Worm (Caenorhabditis elegans) whole organism, mixed stage, embryonic: ENCODE data around the gene btbd-10.

Source experiments
- M03D4.4 ChIP-seq: sonication (generic microtip); optimal IDR thresholded peaks from 2 replicates; lab custom pipeline; 2017; ENCODE audit warnings: mild to moderate bottlenecking, missing genetic modification characterization, missing compliant biosample characterization
- bed-3 ChIP-seq: fragments of 200-800 bp; sonication (Bioruptor generic); optimal IDR thresholded peaks from 3 replicates; lab custom pipeline; 2018; ENCODE audit warnings: mild to moderate bottlenecking, missing genetic modification characterization, moderate library complexity, missing compliant biosample characterization
- blmp-1 ChIP-seq: fragments of 150-350 bp; optimal IDR thresholded peaks from 2 replicates; lab custom pipeline; 2014; ENCODE audit warnings: missing biosample characterization, missing genetic modification characterization
- ceh-39 ChIP-seq: fragments of 150-350 bp; optimal IDR thresholded peaks from 2 replicates; lab custom pipeline; 2014; ENCODE audit warnings: missing biosample characterization, missing genetic modification characterization
- ceh-83 ChIP-seq: fragments of 200-800 bp; sonication (Bioruptor generic); optimal IDR thresholded peaks from 2 replicates; lab custom pipeline; 2018; ENCODE audit warnings: mild to moderate bottlenecking, missing genetic modification characterization, missing compliant biosample characterization
- ces-1 ChIP-seq: fragments of 150-350 bp; optimal IDR thresholded peaks from 2 replicates; lab custom pipeline; 2014; ENCODE audit warnings: missing biosample characterization, missing genetic modification reagents, missing genetic modification characterization
- cnd-1 ChIP-seq: fragments of 200-800 bp; sonication (Bioruptor generic); optimal IDR thresholded peaks from 2 replicates; lab custom pipeline; 2018; ENCODE audit warnings: mild to moderate bottlenecking, missing genetic modification characterization, missing compliant biosample characterization
- drap-1 ChIP-seq: fragments of 200-800 bp; sonication (Bioruptor generic); optimal IDR thresholded peaks from 3 replicates; lab custom pipeline; 2018; ENCODE audit warnings: mild to moderate bottlenecking, missing genetic modification characterization, missing compliant biosample characterization
- elt-1 ChIP-seq: sonication (generic microtip); optimal IDR thresholded peaks from 2 replicates; lab custom pipeline; 2017; ENCODE audit warnings: missing genetic modification characterization, mild to moderate bottlenecking, missing compliant biosample characterization, antibody characterized with exemption, moderate library complexity, borderline replicate concordance; ENCODE audit not compliant: insufficient read depth
- elt-3 ChIP-seq: fragments of 150-350 bp; optimal IDR thresholded peaks from 2 replicates; lab custom pipeline; 2014; ENCODE audit warnings: missing biosample characterization, missing genetic modification characterization
- flh-1 ChIP-seq: fragments of 200-800 bp; sonication (Bioruptor generic); optimal IDR thresholded peaks from 2 replicates; lab custom pipeline; 2018; ENCODE audit warnings: mild to moderate bottlenecking, missing genetic modification characterization, moderate library complexity, missing compliant biosample characterization
- hlh-1 ChIP-seq: fragments of 150-350 bp; optimal IDR thresholded peaks from 2 replicates; lab custom pipeline; 2014; ENCODE audit warnings: missing biosample characterization, missing genetic modification reagents, missing genetic modification characterization
- lin-13 ChIP-seq: fragments of 150-350 bp; optimal IDR thresholded peaks from 2 replicates; lab custom pipeline; 2014; ENCODE audit warnings: missing biosample characterization, missing genetic modification characterization
- lin-32 ChIP-seq: fragments of 200-800 bp; sonication (Bioruptor generic); optimal IDR thresholded peaks from 2 replicates; lab custom pipeline; 2018; ENCODE audit warnings: mild to moderate bottlenecking, missing genetic modification characterization, missing compliant biosample characterization
- lsy-2 ChIP-seq: fragments of 150-350 bp; optimal IDR thresholded peaks from 2 replicates; lab custom pipeline; 2014; ENCODE audit warnings: missing biosample characterization, missing genetic modification characterization
- mab-5 ChIP-seq: fragments of 150-350 bp; optimal IDR thresholded peaks from 2 replicates; lab custom pipeline; 2014; ENCODE audit warnings: missing biosample characterization, missing genetic modification characterization
- mep-1 ChIP-seq: fragments of 150-350 bp; optimal IDR thresholded peaks from 2 replicates; lab custom pipeline; 2017; ENCODE audit warnings: missing biosample characterization, missing genetic modification reagents, missing genetic modification characterization, inconsistent platforms
- mls-2 ChIP-seq: sonication (generic microtip); optimal IDR thresholded peaks from 2 replicates; lab custom pipeline; 2016; ENCODE audit warnings: mild to moderate bottlenecking, missing genetic modification characterization, moderate library complexity, missing compliant biosample characterization
- nhr-12 ChIP-seq: fragments of 150-350 bp; optimal IDR thresholded peaks from 2 replicates; lab custom pipeline; 2014; ENCODE audit warnings: missing biosample characterization, missing genetic modification characterization
- nhr-237 ChIP-seq: fragments of 150-350 bp; optimal IDR thresholded peaks from 2 replicates; lab custom pipeline; 2014; ENCODE audit warnings: missing biosample characterization, missing genetic modification characterization
- nhr-28 ChIP-seq: fragments of 150-350 bp; optimal IDR thresholded peaks from 2 replicates; lab custom pipeline; 2014; ENCODE audit warnings: missing biosample characterization, missing genetic modification characterization
- nhr-76 ChIP-seq: sonication (generic microtip); optimal IDR thresholded peaks from 2 replicates; lab custom pipeline; 2017; ENCODE audit warnings: missing biosample characterization, missing genetic modification characterization
- pha-4 ChIP-seq: fragments of 150-350 bp; optimal IDR thresholded peaks from 2 replicates; lab custom pipeline; 2018; ENCODE audit warnings: missing biosample characterization, missing genetic modification reagents, missing genetic modification characterization
- snpc-4 ChIP-seq: fragments of 150-350 bp; optimal IDR thresholded peaks from 2 replicates; lab custom pipeline; 2014; ENCODE audit warnings: missing biosample characterization, missing genetic modification characterization
- sptf-1 ChIP-seq: sonication (generic microtip); optimal IDR thresholded peaks from 2 replicates; lab custom pipeline; 2017; ENCODE audit warnings: mild to moderate bottlenecking, missing genetic modification characterization, moderate library complexity, missing compliant biosample characterization
- tbx-8 ChIP-seq: fragments of 200-800 bp; sonication (Bioruptor generic); optimal IDR thresholded peaks from 2 replicates; lab custom pipeline; 2018; ENCODE audit warnings: mild to moderate bottlenecking, missing genetic modification characterization, moderate library complexity, missing compliant biosample characterization
- unc-120 ChIP-seq: sonication (generic microtip); optimal IDR thresholded peaks from 2 replicates; lab custom pipeline; 2017; ENCODE audit warnings: missing genetic modification characterization, missing compliant biosample characterization; ENCODE audit not compliant: poor library complexity, severe bottlenecking
- unc-39 ChIP-seq: fragments of 150-350 bp; optimal IDR thresholded peaks from 2 replicates; lab custom pipeline; 2014; ENCODE audit warnings: missing biosample characterization, missing genetic modification characterization
- unc-62 ChIP-seq: fragments of 150-350 bp; optimal IDR thresholded peaks from 2 replicates; lab custom pipeline; 2014; ENCODE audit warnings: missing biosample characterization, missing genetic modification reagents, missing genetic modification characterization
- zip-8 ChIP-seq: fragments of 150-350 bp; optimal IDR thresholded peaks from 2 replicates; lab custom pipeline; 2014; ENCODE audit warnings: missing biosample characterization, missing genetic modification characterization
- ztf-11 ChIP-seq: fragments of 150-350 bp; optimal IDR thresholded peaks from 2 replicates; lab custom pipeline; 2014; ENCODE audit warnings: missing biosample characterization, missing genetic modification characterization

The btbd-10 gene

DNA sequence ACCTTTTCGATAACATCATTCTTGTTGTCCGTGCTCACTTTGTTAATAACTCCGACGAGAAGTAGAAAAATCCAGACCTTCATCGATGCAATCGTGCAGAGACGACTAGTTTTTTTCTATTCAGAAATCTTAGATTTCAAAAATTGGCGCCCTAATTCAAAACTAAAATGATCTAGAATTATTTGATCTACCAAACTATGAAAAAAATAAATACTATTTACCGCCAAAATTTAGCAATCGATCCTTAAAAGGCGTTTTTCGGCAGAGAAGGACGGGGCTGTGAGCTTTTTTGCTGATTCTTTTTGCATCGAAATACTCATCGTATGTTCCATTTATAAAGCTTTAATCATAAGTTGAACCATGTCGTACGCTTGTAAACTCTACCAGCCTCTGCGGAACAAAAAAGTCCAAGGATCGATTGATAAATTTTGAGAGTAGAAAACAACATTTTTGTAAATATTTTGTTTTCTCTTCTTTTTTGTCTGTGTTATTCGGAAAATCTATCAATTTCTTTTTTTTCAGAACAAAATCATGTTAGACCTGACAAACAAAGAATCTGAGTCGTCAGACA, 44.7 kb downstream of the btbd-10 start, which contains the start of the genes try-1 and zyg-12:
Gene try-1 (minus strand): TSS at position 148 of the 571 bp plus-strand sequence.
Gene zyg-12 (plus strand): TSS at position 521 of the 571 bp plus-strand sequence.
- TF ChIP-seq mls-2 (no peak), elt-1 (tag; lab: Kevin White, UChicago) (no peak), nhr-12 (no peak), pha-4 (no peak), lin-32 (GFP tag; lab: Kevin White, UChicago) (no peak), flh-1 (GFP tag; lab: Kevin White, UChicago) (no peak), zip-8 (tag; lab: Kevin White, UChicago) (no peak), drap-1 (GFP tag; lab: Kevin White, UChicago) (no peak), cnd-1 (tag; lab: Kevin White, UChicago) (no peak), lin-13 (tag; lab: Kevin White, UChicago) (no peak)
- TF ChIP-seq, all 35 proteins: peak for 0

DNA sequence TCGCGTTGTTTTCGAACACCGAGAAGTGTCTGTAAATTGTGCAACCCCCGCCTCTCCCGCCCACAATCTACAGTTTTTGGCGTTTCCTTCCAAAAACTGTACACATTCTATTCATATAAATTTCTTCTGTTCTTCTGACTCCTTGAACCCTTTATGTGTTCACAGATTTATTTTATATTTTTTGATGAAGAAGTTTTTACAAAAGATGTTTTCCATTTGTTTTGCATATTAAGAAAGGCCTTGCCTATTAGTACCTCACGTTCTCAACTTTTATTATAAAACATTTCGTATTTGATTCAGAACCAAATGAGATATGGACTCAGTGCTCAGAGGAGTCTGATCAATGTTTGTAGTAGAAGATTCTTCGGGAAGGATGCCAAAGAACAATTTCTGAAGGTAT, 48.5 kb downstream of the btbd-10 start, which contains the start of gene ndx-3:
Gene ndx-3 (plus strand): TSS at position 301 of the 400 bp plus-strand sequence.
- no peak for TF ChIP-seq nhr-12
- TF ChIP-seq M03D4.4, result no peak
- TF ChIP-seq sptf-1 (tag; lab: Kevin White, UChicago), result no peak
- TF ChIP-seq mab-5, result no peak
- no peak for TF ChIP-seq mls-2
- no peak for TF ChIP-seq hlh-1 (tag; lab: Kevin White, UChicago)
- no peak for TF ChIP-seq drap-1 (GFP tag; lab: Kevin White, UChicago)
- TF ChIP-seq bed-3 (GFP tag; lab: Kevin White, UChicago), result no peak
- no peak for TF ChIP-seq unc-62 (GFP tag; lab: Kevin White, UChicago)
- no peak for TF ChIP-seq snpc-4 (tag; lab: Kevin White, UChicago)
- no peak for TF ChIP-seq nhr-76 (tag; lab: Kevin White, UChicago)
- no peak for TF ChIP-seq cnd-1 (tag; lab: Kevin White, UChicago)
- TF ChIP-seq elt-1 (tag; lab: Kevin White, UChicago), result no peak
- no peak for TF ChIP-seq ceh-39
- no peak for TF ChIP-seq lsy-2 (tag; lab: Kevin White, UChicago)

DNA sequence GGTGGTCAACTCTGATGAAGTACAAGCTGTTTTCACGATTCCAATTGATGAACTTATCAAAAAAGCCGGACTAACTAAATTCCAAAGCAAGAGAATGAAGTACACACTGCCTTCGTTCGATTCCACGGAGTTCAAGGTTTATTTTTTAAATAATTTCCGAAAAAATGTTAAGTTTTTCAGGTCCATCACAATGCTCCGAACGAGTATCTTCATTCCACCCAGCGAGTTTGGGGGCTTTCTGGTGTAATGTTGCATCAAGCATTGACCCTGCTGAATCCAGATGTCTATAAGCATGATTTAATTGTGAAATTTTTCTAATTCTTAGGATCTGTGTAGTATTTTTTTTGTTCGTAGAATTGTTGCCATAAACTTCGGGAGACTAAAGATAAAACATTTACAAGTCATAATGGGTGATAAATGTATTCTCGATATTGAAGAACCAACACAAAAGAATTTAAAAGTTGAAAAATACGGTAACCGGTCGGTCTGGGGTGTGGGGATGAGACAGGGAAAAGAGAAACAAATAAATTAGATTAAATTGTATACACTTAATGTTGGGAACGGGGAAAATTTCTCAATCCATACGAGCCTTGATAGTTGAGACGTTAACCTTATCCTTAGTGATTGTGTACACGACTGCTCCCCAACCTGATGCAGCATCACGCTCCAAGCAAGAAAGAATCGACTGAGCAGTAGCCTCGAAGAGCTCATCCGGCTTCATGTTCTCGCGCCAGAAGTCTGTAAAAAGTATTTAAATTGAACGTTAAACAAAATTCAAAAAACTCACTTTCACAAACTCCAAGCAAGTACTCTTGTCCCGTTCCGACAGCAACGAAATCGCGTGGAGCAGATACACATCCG, 49.5 kb downstream of the btbd-10 start:
- TF ChIP-seq M03D4.4 (no peak), tbx-8 (GFP tag; lab: Kevin White, UChicago) (no peak), drap-1 (GFP tag; lab: Kevin White, UChicago) (no peak), zip-8 (tag; lab: Kevin White, UChicago) (no peak), unc-39 (tag; lab: Kevin White, UChicago) (no peak)

DNA sequence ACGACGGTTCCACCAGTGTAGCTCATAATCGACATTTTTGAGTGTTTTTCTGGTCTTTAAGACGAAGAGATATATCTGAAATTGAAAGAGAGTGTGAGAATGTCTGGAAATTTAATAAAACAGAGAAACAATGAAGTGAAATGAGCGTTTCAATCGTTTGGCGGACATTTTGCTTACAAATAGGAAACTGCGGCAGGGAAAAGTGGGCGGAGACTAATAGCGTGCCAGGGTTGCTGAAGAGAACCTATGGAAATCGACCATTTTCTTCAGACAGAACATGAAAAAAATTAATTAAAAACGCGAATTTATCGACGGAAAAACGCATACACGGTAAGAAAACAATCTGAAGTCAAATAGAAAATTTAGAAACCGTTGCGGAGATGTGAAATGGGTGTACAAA, 50.5 kb downstream of the btbd-10 start, which contains the start of gene pbs-3:
Gene pbs-3 (minus strand): TSS at position 75 of the 400 bp plus-strand sequence.
- TF ChIP-seq mep-1 (tag; lab: Kevin White, UChicago), result peak; percentile 82
- peak; percentile 26 for TF ChIP-seq hlh-1 (tag; lab: Kevin White, UChicago)
- no peak for TF ChIP-seq zip-8 (tag; lab: Kevin White, UChicago)
- peak; percentile 62 for TF ChIP-seq lsy-2 (tag; lab: Kevin White, UChicago)
- TF ChIP-seq sptf-1 (tag; lab: Kevin White, UChicago), result peak; percentile 27
- TF ChIP-seq nhr-237, result peak; percentile 72
- TF ChIP-seq blmp-1 (tag; lab: Kevin White, UChicago), result no peak
- peak; percentile 24 for TF ChIP-seq lin-13 (tag; lab: Kevin White, UChicago)
- peak; percentile 19 for TF ChIP-seq pha-4

DNA sequence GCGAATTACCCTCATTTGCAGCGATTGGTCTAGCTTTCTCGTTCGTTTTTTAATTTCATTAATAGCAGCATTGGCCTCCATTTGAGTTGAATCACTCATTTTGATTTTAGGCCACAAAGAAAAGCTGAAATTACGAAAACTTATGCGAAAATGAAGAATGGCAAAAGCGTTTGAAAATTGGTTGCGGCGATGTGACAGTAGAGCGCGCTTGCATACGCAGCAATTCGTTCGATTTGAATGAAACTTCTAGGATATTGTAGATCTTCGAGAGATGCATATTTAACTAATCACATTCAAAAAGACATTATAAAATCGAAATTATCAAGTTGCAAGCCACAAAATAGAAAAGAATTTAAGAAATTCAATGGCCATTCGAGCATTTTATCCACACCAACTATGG, 54.9 kb downstream of the btbd-10 start, which contains the start of gene ulp-2:
Gene ulp-2 (minus strand): TSS at position 158 of the 400 bp plus-strand sequence.
- TF ChIP-seq tbx-8 (GFP tag; lab: Kevin White, UChicago) (no peak), hlh-1 (tag; lab: Kevin White, UChicago) (peak; percentile 6), nhr-237 (no peak), ceh-39 (no peak), flh-1 (GFP tag; lab: Kevin White, UChicago) (no peak)

DNA sequence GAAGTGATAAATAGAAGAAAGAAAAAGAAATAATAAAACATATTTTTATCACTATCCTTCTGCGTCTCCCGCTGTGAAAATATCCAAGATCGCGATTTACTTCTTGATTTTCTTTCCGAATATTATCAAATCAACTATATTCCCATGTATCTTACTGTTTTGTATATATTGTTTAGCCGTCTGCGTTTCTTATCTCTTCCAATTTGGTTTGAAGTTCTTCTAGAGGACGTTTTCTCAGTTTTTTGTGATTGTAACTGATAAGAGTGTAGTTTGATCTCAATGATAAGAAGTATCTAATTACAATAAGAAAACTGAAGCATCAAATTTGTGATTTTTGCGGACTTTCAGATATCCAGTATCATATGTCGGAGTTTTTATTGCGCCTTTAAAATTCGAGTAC, 55.9 kb downstream of the btbd-10 start:
- TF ChIP-seq drap-1 (GFP tag; lab: Kevin White, UChicago), result no peak
- TF ChIP-seq nhr-28 (tag; lab: Kevin White, UChicago), result no peak
- no peak for TF ChIP-seq mab-5
- TF ChIP-seq pha-4, result no peak
- no peak for TF ChIP-seq lin-13 (tag; lab: Kevin White, UChicago)
- TF ChIP-seq sptf-1 (tag; lab: Kevin White, UChicago), result no peak
- TF ChIP-seq tbx-8 (GFP tag; lab: Kevin White, UChicago), result no peak
- TF ChIP-seq mep-1 (tag; lab: Kevin White, UChicago), result no peak
- TF ChIP-seq nhr-12, result no peak
- TF ChIP-seq ztf-11, result no peak
- no peak for TF ChIP-seq snpc-4 (tag; lab: Kevin White, UChicago)
- no peak for TF ChIP-seq ceh-39
- no peak for TF ChIP-seq unc-120
- no peak for TF ChIP-seq ceh-83 (GFP tag; lab: Kevin White, UChicago)
- TF ChIP-seq ces-1 (GFP tag; lab: Kevin White, UChicago), result no peak
- no peak for TF ChIP-seq mls-2
- TF ChIP-seq elt-3 (tag; lab: Kevin White, UChicago), result no peak
- no peak for TF ChIP-seq elt-1 (tag; lab: Kevin White, UChicago)
- no peak for TF ChIP-seq hlh-1 (tag; lab: Kevin White, UChicago)
- TF ChIP-seq M03D4.4, result no peak
- TF ChIP-seq, all 35 proteins: peak for 0
